Fruit fly (Drosophila melanogaster) whole organism, prepupa: ENCODE results near the gene Trf4-2.
A peak's percentile ranks its signal among the peaks of the same experiment; 100 is the strongest.

Source experiments
- Blimp-1 ChIP-seq: fragments of 200-800 bp; sonication (Bioruptor generic); optimal IDR thresholded peaks from 3 replicates; lab custom pipeline; 2017; ENCODE audit warnings: missing biosample characterization, missing genetic modification characterization, mild to moderate bottlenecking, moderate library complexity, missing genetic modification reagents
- CG10631 ChIP-seq: fragments of 200-800 bp; sonication (Bioruptor generic); optimal IDR thresholded peaks from 2 replicates; lab custom pipeline; 2016; ENCODE audit warnings: missing biosample characterization, missing genetic modification characterization
- CG10669 ChIP-seq: fragments of 200-800 bp; sonication (Bioruptor generic); optimal IDR thresholded peaks from 3 replicates; lab custom pipeline; 2018; ENCODE audit warnings: missing biosample characterization, mild to moderate bottlenecking, missing genetic modification characterization, moderate library complexity
- CG11902 ChIP-seq: fragments of 200-800 bp; sonication (Bioruptor generic); optimal IDR thresholded peaks from 3 replicates; lab custom pipeline; 2016; ENCODE audit warnings: missing biosample characterization, missing genetic modification characterization
- CG15336 ChIP-seq: fragments of 200-800 bp; sonication (Bioruptor generic); IDR thresholded peaks from 2 replicates; pipeline ENCODE4 v1.3.6; 2022; ENCODE audit warnings: missing biosample characterization, missing genetic modification characterization
- CG1621 ChIP-seq: fragments of 200-800 bp; sonication (Bioruptor generic); optimal IDR thresholded peaks from 3 replicates; lab custom pipeline; 2018; ENCODE audit warnings: missing biosample characterization, mild to moderate bottlenecking, missing genetic modification characterization
- CG16779 ChIP-seq: fragments of 200-800 bp; sonication (Bioruptor generic); optimal IDR thresholded peaks from 3 replicates; lab custom pipeline; 2017; ENCODE audit warnings: missing biosample characterization, mild to moderate bottlenecking, missing genetic modification characterization
- CG3032 ChIP-seq: fragments of 200-800 bp; optimal IDR thresholded peaks from 2 replicates; lab custom pipeline; 2019; ENCODE audit warnings: missing biosample characterization, mild to moderate bottlenecking, missing genetic modification characterization, moderate library complexity
- CG32006 ChIP-seq: fragments of 200-800 bp; sonication (Bioruptor generic); optimal IDR thresholded peaks from 3 replicates; lab custom pipeline; 2017; ENCODE audit warnings: missing biosample characterization, mild to moderate bottlenecking, missing genetic modification characterization
- CG34406 ChIP-seq: fragments of 200-800 bp; sonication (Bioruptor generic); optimal IDR thresholded peaks from 3 replicates; lab custom pipeline; 2016; ENCODE audit warnings: missing biosample characterization, missing genetic modification characterization
- CG3919 ChIP-seq: fragments of 200-800 bp; sonication (Bioruptor generic); optimal IDR thresholded peaks from 3 replicates; lab custom pipeline; 2016; ENCODE audit warnings: missing biosample characterization, missing genetic modification characterization
- CG6163 ChIP-seq: fragments of 200-800 bp; sonication (Bioruptor generic); IDR thresholded peaks from 3 replicates; pipeline ENCODE4 v1.3.6; 2022; ENCODE audit warnings: missing biosample characterization, missing genetic modification characterization
- CG6276 ChIP-seq: fragments of 200-800 bp; sonication (Bioruptor generic); optimal IDR thresholded peaks from 2 replicates; lab custom pipeline; 2017; ENCODE audit warnings: missing biosample characterization, mild to moderate bottlenecking, missing genetic modification characterization
- CG6792 ChIP-seq: fragments of 200-800 bp; sonication (Bioruptor generic); optimal IDR thresholded peaks from 3 replicates; lab custom pipeline; 2016; ENCODE audit warnings: missing biosample characterization, missing genetic modification characterization
- CG6808 ChIP-seq: fragments of 200-800 bp; sonication (Bioruptor generic); optimal IDR thresholded peaks from 3 replicates; lab custom pipeline; 2017; ENCODE audit warnings: missing biosample characterization, missing genetic modification characterization, mild to moderate bottlenecking, moderate library complexity, missing genetic modification reagents
- CG6854 ChIP-seq: fragments of 200-800 bp; sonication (Bioruptor generic); optimal IDR thresholded peaks from 2 replicates; lab custom pipeline; 2017; ENCODE audit warnings: missing biosample characterization, mild to moderate bottlenecking, missing genetic modification characterization
- CG7368 ChIP-seq: fragments of 200-800 bp; sonication (Bioruptor generic); optimal IDR thresholded peaks from 3 replicates; lab custom pipeline; 2016; ENCODE audit warnings: missing biosample characterization, missing genetic modification characterization
- CG8319 ChIP-seq: fragments of 200-800 bp; sonication (Bioruptor generic); optimal IDR thresholded peaks from 3 replicates; lab custom pipeline; 2016; ENCODE audit warnings: missing biosample characterization, missing genetic modification characterization
- CG9139 ChIP-seq: fragments of 200-800 bp; sonication (Bioruptor generic); optimal IDR thresholded peaks from 3 replicates; lab custom pipeline; 2017; ENCODE audit warnings: missing biosample characterization, mild to moderate bottlenecking, missing genetic modification characterization
- Eip75B ChIP-seq: fragments of 200-800 bp; sonication (Bioruptor generic); optimal IDR thresholded peaks from 3 replicates; lab custom pipeline; 2016; ENCODE audit warnings: missing biosample characterization, missing genetic modification characterization
- Eip78C ChIP-seq: fragments of 200-800 bp; sonication (Bioruptor generic); peaks from one replicate; lab custom pipeline; 2016; ENCODE audit warnings: missing biosample characterization, missing genetic modification characterization
- Eip93F ChIP-seq: fragments of 200-800 bp; sonication (Bioruptor generic); optimal IDR thresholded peaks from 2 replicates; lab custom pipeline; 2016; ENCODE audit warnings: missing biosample characterization, mild to moderate bottlenecking, missing genetic modification characterization
- Ets21C ChIP-seq: fragments of 200-800 bp; sonication (Bioruptor generic); optimal IDR thresholded peaks from 3 replicates; lab custom pipeline; 2016; ENCODE audit warnings: missing biosample characterization, missing genetic modification characterization
- Ets96B ChIP-seq: fragments of 200-800 bp; optimal IDR thresholded peaks from 2 replicates; lab custom pipeline; 2019; ENCODE audit warnings: missing biosample characterization, mild to moderate bottlenecking, missing genetic modification characterization, moderate library complexity
- Gug ChIP-seq: fragments of 200-800 bp; sonication (Bioruptor generic); IDR thresholded peaks from 2 replicates; pipeline ENCODE4 v1.3.6; 2022; ENCODE audit warnings: missing biosample characterization, missing genetic modification characterization
- Hr38 ChIP-seq: sonication (Bioruptor generic); optimal IDR thresholded peaks from 2 replicates; lab custom pipeline; 2016; ENCODE audit warnings: missing biosample characterization, missing genetic modification characterization
- Hr4 ChIP-seq: fragments of 200-800 bp; sonication (Bioruptor generic); optimal IDR thresholded peaks from 3 replicates; lab custom pipeline; 2016; ENCODE audit warnings: missing biosample characterization, missing genetic modification characterization
- Met ChIP-seq: fragments of 200-800 bp; sonication (Bioruptor generic); optimal IDR thresholded peaks from 3 replicates; lab custom pipeline; 2016; ENCODE audit warnings: missing biosample characterization, missing genetic modification characterization
- Sox14 ChIP-seq: fragments of 200-800 bp; sonication (Bioruptor generic); optimal IDR thresholded peaks from 3 replicates; lab custom pipeline; 2016; ENCODE audit warnings: missing biosample characterization, missing genetic modification characterization
- Sox15 ChIP-seq: fragments of 200-800 bp; sonication (Bioruptor generic); optimal IDR thresholded peaks from 3 replicates; lab custom pipeline; 2016; ENCODE audit warnings: missing biosample characterization, missing genetic modification characterization
- achi ChIP-seq: fragments of 200-800 bp; sonication (Bioruptor generic); optimal IDR thresholded peaks from 3 replicates; lab custom pipeline; 2016; ENCODE audit warnings: missing biosample characterization, missing genetic modification characterization
- cyc ChIP-seq: fragments of 200-800 bp; sonication (Bioruptor generic); optimal IDR thresholded peaks from 3 replicates; lab custom pipeline; 2016; ENCODE audit warnings: missing biosample characterization, missing genetic modification characterization
- dac ChIP-seq: fragments of 200-800 bp; sonication (Bioruptor generic); optimal IDR thresholded peaks from 2 replicates; lab custom pipeline; 2017; ENCODE audit warnings: missing biosample characterization, mild to moderate bottlenecking, missing genetic modification characterization
- dsx ChIP-seq: fragments of 200-800 bp; optimal IDR thresholded peaks from 3 replicates; lab custom pipeline; 2019; ENCODE audit warnings: missing biosample characterization, mild to moderate bottlenecking, missing genetic modification characterization, moderate library complexity; ENCODE audit not compliant: poor library complexity, severe bottlenecking
- esn ChIP-seq: fragments of 200-800 bp; sonication (Bioruptor generic); optimal IDR thresholded peaks from 2 replicates; lab custom pipeline; 2016; ENCODE audit warnings: missing biosample characterization, mild to moderate bottlenecking, missing genetic modification characterization, moderate library complexity
- fd59A ChIP-seq: fragments of 200-800 bp; sonication (Bioruptor generic); optimal IDR thresholded peaks from 2 replicates; lab custom pipeline; 2017; ENCODE audit warnings: missing biosample characterization, mild to moderate bottlenecking, missing genetic modification characterization, missing genetic modification reagents
- fkh ChIP-seq: fragments of 200-800 bp; sonication (Bioruptor generic); optimal IDR thresholded peaks from 3 replicates; lab custom pipeline; 2017; ENCODE audit warnings: missing biosample characterization, mild to moderate bottlenecking, missing genetic modification characterization, moderate library complexity
- lz ChIP-seq: fragments of 200-800 bp; sonication (Bioruptor generic); optimal IDR thresholded peaks from 3 replicates; lab custom pipeline; 2016; ENCODE audit warnings: missing biosample characterization, missing genetic modification characterization
- net ChIP-seq: fragments of 200-800 bp; sonication (Bioruptor generic); optimal IDR thresholded peaks from 3 replicates; lab custom pipeline; 2016; ENCODE audit warnings: missing biosample characterization, missing genetic modification characterization
- salr ChIP-seq, 2 experiments: fragments of 200-800 bp; sonication (Bioruptor generic); optimal IDR thresholded peaks; 3 replicates each; lab custom pipeline; 2016 to 2018; ENCODE audit warnings: missing biosample characterization in 2 of 2, missing genetic modification characterization in 2 of 2, mild to moderate bottlenecking in 1 of 2
- spab ChIP-seq: fragments of 200-800 bp; sonication (Bioruptor generic); optimal IDR thresholded peaks from 2 replicates; lab custom pipeline; 2017; ENCODE audit warnings: missing biosample characterization, mild to moderate bottlenecking, missing genetic modification characterization, missing genetic modification reagents
- ss ChIP-seq, 2 experiments: fragments of 200-800 bp; sonication (Bioruptor generic); optimal IDR thresholded peaks; 2 replicates in 1 of 2; 3 replicates in 1 of 2; lab custom pipeline; 2017 to 2018; ENCODE audit warnings: mild to moderate bottlenecking in 2 of 2, missing biosample characterization in 2 of 2, missing genetic modification characterization in 2 of 2, moderate library complexity in 1 of 2
- svp ChIP-seq: fragments of 200-800 bp; sonication (Bioruptor generic); peaks from one replicate; lab custom pipeline; 2016; ENCODE audit warnings: missing biosample characterization, missing genetic modification characterization

The Trf4-2 gene

DNA sequence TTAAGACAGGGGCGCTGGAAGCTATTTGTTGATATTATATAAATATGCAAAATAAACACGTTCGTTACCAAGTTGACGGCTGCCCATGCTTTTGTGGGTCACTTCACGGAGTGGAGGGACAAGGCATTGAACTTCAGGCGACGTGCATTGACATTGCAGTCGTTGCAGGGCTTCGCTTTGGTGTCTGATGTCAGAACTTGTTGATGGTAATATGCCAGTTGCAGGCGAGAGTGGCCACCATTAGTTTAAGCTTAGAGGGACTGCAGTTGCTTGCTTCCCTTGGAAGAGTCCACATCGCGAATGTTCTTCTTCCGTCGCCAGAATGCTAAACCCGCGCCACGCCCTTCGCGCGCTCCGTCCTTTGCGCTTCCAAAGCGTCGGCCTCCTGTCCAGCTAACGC lies 22.3 kb downstream of the Trf4-2 start, which contains the start of gene mah:
Gene mah, plus strand, starts transcription at position 301 of the 400 bp plus-strand sequence.
- TF ChIP-seq Eip93F (GFP tag; lab: Kevin White, UChicago) (no peak), fkh (GFP tag; lab: Kevin White, UChicago) (no peak), svp (GFP tag; lab: Kevin White, UChicago) (peak; percentile 2), ss (GFP tag; optimal IDR thresholded peaks at IDR 0.05; lab: Kevin White, UChicago) (no peak)

DNA sequence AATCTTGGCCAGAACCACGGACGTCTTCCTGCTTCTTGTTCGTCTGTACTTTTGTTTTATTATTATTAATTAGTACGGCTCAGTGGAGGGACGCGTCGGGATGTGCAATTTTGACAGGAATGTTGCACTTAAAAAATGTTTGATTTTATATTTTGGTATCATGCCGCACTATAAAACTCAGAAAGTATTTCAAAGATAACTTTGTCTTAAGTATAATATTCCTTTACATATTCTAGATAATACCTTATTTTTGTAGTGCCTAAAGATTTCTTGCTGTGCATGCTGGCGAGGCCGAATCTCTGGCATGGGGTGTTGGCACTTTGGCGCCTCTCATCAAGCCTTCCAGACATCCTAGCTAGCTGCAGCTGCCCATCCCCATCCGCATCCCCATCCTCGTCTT lies 28.1 kb downstream of the Trf4-2 start:
- peak; percentile 44 for TF ChIP-seq CG10631 (GFP tag; lab: Kevin White, UChicago)
- no peak for TF ChIP-seq lz (GFP tag; lab: Kevin White, UChicago)
- no peak for TF ChIP-seq CG6792 (GFP tag; lab: Kevin White, UChicago)
- TF ChIP-seq CG34406 (GFP tag; lab: Kevin White, UChicago) = no peak
- TF ChIP-seq CG9139 (GFP tag; lab: Kevin White, UChicago) = no peak
- peak; percentile 22 for TF ChIP-seq Eip75B
- TF ChIP-seq CG6854 = no peak
- TF ChIP-seq Sox15 (GFP tag; lab: Kevin White, UChicago) = no peak
- peak; percentile 57 for TF ChIP-seq dsx
- TF ChIP-seq Ets96B (tag; lab: Kevin White, UChicago) = peak; percentile 71
- TF ChIP-seq CG1621 (tag; lab: Kevin White, UChicago) = peak; percentile 46
- no peak for TF ChIP-seq CG6163 (GFP tag; lab: Robert Waterston, UW)
- peak; percentile 67 for TF ChIP-seq CG6808 (GFP tag; lab: Kevin White, UChicago)
- TF ChIP-seq CG3032 (tag; lab: Kevin White, UChicago) = peak; percentile 73
- no peak for TF ChIP-seq net (GFP tag; lab: Kevin White, UChicago)
- peak; percentile 56 for TF ChIP-seq fd59A (GFP tag; lab: Kevin White, UChicago)
- peak; percentile 67 for TF ChIP-seq spab
- TF ChIP-seq Ets21C (GFP tag; lab: Kevin White, UChicago) = no peak
- no peak for TF ChIP-seq CG16779 (tag; lab: Kevin White, UChicago)
- peak; percentile 9 for TF ChIP-seq Sox14 (GFP tag; lab: Kevin White, UChicago)
- no peak for TF ChIP-seq esn (GFP tag; lab: Kevin White, UChicago)
- TF ChIP-seq Blimp-1 (GFP tag; lab: Kevin White, UChicago) = no peak
- TF ChIP-seq CG10669 = peak; percentile 58
- no peak for TF ChIP-seq CG32006 (GFP tag; lab: Kevin White, UChicago)
- TF ChIP-seq CG7368 = no peak
- TF ChIP-seq CG8319 (GFP tag; lab: Kevin White, UChicago) = no peak
- no peak for TF ChIP-seq Hr4
- TF ChIP-seq cyc (GFP tag; lab: Kevin White, UChicago) = no peak
- peak; percentile 13 for TF ChIP-seq CG3919
- TF ChIP-seq Gug = no peak
- peak; percentile 24 to 51 for TF ChIP-seq ss (GFP tag; optimal IDR thresholded peaks at IDR 0.05; lab: Kevin White, UChicago)
- peak; percentile 75 for TF ChIP-seq Eip78C (GFP tag; lab: Kevin White, UChicago)
- TF ChIP-seq achi (GFP tag; lab: Kevin White, UChicago) = peak; percentile 15
- no peak for TF ChIP-seq CG15336 (GFP tag; lab: Robert Waterston, UW)
- no peak for TF ChIP-seq CG11902 (GFP tag; lab: Kevin White, UChicago)
- TF ChIP-seq dac (GFP tag; lab: Kevin White, UChicago) = no peak
- TF ChIP-seq salr (GFP tag; optimal IDR thresholded peaks at IDR 0.05; lab: Kevin White, UChicago) = no peak
- no peak for TF ChIP-seq Met (GFP tag; lab: Kevin White, UChicago)
- no peak for TF ChIP-seq Hr38 (GFP tag; lab: Kevin White, UChicago)
- TF ChIP-seq CG6276 (GFP tag; lab: Kevin White, UChicago) = no peak
- TF ChIP-seq, all 60 proteins: peak for 15
